Worm (Caenorhabditis elegans): Measurements from ENCODE around the gene asd-1.

Gene asd-1

ce11 chrIII:4170903-4171377 lies 26.1 kb upstream of the asd-1 start, which contains the start of the genes rnf-121 and C16C10.4 (continued):
- TF ChIP-seq ham-2 (GFP tag; optimal IDR thresholded peaks at IDR 0.05) (peak; percentile 73), elt-1 (tag; optimal IDR thresholded peaks at IDR 0.05; ENCODE audit: borderline replicate concordance, insufficient read depth) (peak; percentile 75), lin-13 (tag; optimal IDR thresholded peaks at IDR 0.05) (peak; percentile 81), ceh-39 (tag; optimal IDR thresholded peaks at IDR 0.05) (peak; percentile 51), unc-62 (GFP tag; optimal IDR thresholded peaks at IDR 0.05) (peak; percentile 7), zip-8 (tag; optimal IDR thresholded peaks at IDR 0.05) (no peak), cnd-1 (tag; optimal IDR thresholded peaks at IDR 0.05) (peak; percentile 94), sptf-1 (tag; optimal IDR thresholded peaks at IDR 0.05) (peak; percentile 96), nhr-76 (tag; optimal IDR thresholded peaks at IDR 0.05) (peak; percentile 73), bed-3 (GFP tag; optimal IDR thresholded peaks at IDR 0.05) (peak; percentile 83), lin-32 (GFP tag; optimal IDR thresholded peaks at IDR 0.05) (peak; percentile 89), sem-2 (GFP tag; optimal IDR thresholded peaks at IDR 0.05) (peak; percentile 82)

- no peak for TF ChIP-seq nhr-28 (tag; optimal IDR thresholded peaks at IDR 0.05)
- no peak for TF ChIP-seq nhr-12 (tag; optimal IDR thresholded peaks at IDR 0.05)
These were observed 24.9 kb upstream of the asd-1 start for ce11 chrIII:4172210-4172609.

DNA sequence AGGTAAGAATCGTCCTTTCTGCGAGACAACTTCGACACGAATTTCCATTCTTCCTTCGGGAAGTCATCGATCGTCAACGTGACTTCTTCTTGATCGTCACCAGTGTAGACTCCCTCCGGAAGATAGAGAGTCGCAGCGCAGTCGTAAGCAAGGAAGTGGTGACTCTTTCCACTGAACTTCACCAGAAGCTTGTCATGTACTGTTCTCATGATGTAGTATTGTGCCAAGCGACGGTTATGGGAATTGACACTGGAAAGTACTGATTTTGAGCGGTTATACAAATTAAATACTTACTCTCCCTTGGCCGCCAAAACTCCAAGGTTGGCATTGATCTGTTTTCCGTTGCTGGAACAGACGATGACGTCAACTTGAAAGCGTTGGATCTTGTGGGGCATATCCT lies 21.6 kb upstream of the asd-1 start:
- TF ChIP-seq lin-32 (GFP tag; optimal IDR thresholded peaks at IDR 0.05) (no peak), M03D4.4 (tag; optimal IDR thresholded peaks at IDR 0.05) (no peak), bed-3 (GFP tag; optimal IDR thresholded peaks at IDR 0.05) (no peak), nhr-2 (tag; optimal IDR thresholded peaks at IDR 0.05) (no peak), nhr-237 (tag; optimal IDR thresholded peaks at IDR 0.05) (no peak), elt-3 (tag; optimal IDR thresholded peaks at IDR 0.05) (no peak), cnd-1 (tag; optimal IDR thresholded peaks at IDR 0.05) (no peak)

ce11 chrIII:4176109-4176596 lies 20.9 kb upstream of the asd-1 start, which contains the start of the genes hrde-1 and C16C10.13:
Gene hrde-1, minus strand, starts transcription at chrIII:4176159.
Gene C16C10.13, plus strand, starts transcription at chrIII:4176440.
- no peak for TF ChIP-seq elt-3 (tag; optimal IDR thresholded peaks at IDR 0.05)
- TF ChIP-seq drap-1 (GFP tag; optimal IDR thresholded peaks at IDR 0.05) = no peak
- no peak for TF ChIP-seq lin-32 (GFP tag; optimal IDR thresholded peaks at IDR 0.05)

DNA sequence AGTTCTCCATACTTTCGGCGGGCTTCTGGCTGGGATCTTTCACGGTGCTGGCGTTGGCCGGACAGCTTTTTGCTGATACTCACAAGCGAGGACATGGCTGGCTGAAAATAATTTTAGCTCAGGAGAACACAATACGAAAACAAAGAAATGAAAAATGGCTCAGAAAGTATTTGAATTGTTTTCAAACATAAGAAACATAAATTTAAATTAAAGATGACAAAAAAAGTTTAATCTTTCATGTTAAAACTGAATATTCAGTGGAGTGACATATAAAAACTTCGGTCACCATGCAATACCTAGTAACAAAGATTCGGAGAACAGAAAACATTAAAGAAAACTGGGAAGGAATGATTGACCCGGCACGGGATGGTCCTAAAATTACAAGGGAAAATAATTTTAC lies 18.5 kb upstream of the asd-1 start, which contains the start of gene C16C10.2:
Gene C16C10.2 (minus strand): TSS at position 101 of the 400 bp plus-strand sequence.
- TF ChIP-seq elt-1 (tag; optimal IDR thresholded peaks at IDR 0.05; ENCODE audit: borderline replicate concordance, insufficient read depth) (no peak), flh-1 (GFP tag; optimal IDR thresholded peaks at IDR 0.05) (no peak)

ce11 chrIII:4181338-4181737 lies 15.7 kb upstream of the asd-1 start, which contains the start of gene C16C10.1:
Gene C16C10.1, minus strand, starts transcription at chrIII:4181438.
- no peak for TF ChIP-seq lin-13 (tag; optimal IDR thresholded peaks at IDR 0.05)
- no peak for TF ChIP-seq ceh-43 (GFP tag; optimal IDR thresholded peaks at IDR 0.05)

DNA sequence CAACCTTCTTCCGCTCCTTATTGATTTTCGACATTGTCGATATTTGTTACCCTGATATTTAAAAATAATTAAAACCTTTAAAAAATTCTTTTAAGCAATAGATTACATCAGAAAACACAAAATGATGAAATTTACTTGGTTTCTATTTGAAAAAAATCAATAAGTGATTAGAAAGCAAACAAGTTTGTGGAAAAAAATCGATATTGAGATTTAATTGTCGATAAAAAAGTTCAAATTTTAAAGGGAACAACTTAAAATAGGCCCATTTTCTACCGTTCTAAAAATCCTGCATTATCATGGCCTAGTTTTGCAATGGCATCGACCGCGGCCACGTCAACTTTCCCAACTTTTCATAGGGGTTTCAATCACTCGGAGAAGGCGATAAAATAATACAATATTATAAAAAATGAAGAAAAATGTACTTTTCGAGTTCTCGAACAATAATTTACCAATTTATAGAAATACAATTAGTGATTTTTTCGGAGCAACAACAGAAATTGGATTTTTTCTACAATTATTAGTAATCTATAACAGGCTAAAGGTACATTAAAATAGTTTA lies 10.3 kb upstream of the asd-1 start, which contains the start of gene lars-1:
Gene lars-1 (minus strand): TSS at position 51 of the 559 bp plus-strand sequence.
- no peak for TF ChIP-seq hlh-1 (tag; optimal IDR thresholded peaks at IDR 0.05)
- no peak for TF ChIP-seq zip-8 (tag; optimal IDR thresholded peaks at IDR 0.05)
- no peak for TF ChIP-seq drap-1 (GFP tag; optimal IDR thresholded peaks at IDR 0.05)
- TF ChIP-seq lin-13 (tag; optimal IDR thresholded peaks at IDR 0.05) = no peak

DNA sequence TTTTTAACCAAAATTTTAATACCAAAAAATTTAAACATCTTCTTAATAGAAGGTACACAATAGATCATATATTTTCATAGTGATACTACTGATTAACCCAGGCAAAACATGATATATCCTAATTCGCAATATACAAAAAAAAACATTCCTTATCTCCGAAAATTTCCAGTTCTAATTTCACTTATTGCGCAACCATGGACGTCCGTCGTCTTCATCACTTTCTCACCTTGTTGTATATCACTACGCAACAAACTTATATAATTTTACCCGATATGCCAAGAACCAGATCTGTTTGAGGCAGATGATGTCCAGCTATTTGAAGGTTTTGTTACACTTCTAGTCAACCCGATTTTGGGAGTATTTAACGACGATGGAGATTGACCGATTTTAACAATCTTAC lies 9.2 kb upstream of the asd-1 start, which contains the start of gene R74.2:
Gene R74.2 (plus strand): TSS at position 316 of the 400 bp plus-strand sequence.
- TF ChIP-seq zip-8 (tag; optimal IDR thresholded peaks at IDR 0.05) = peak; percentile 84
- TF ChIP-seq elt-3 (tag; optimal IDR thresholded peaks at IDR 0.05) = peak; percentile 77
- peak; percentile 20 for TF ChIP-seq unc-62 (GFP tag; optimal IDR thresholded peaks at IDR 0.05)
- TF ChIP-seq ces-1 (GFP tag; optimal IDR thresholded peaks at IDR 0.05) = no peak
- TF ChIP-seq nhr-2 (tag; optimal IDR thresholded peaks at IDR 0.05) = no peak
- TF ChIP-seq ztf-11 (tag; optimal IDR thresholded peaks at IDR 0.05) = no peak
- TF ChIP-seq blmp-1 (tag; optimal IDR thresholded peaks at IDR 0.05) = peak; percentile 81
- no peak for TF ChIP-seq ceh-39 (tag; optimal IDR thresholded peaks at IDR 0.05)

All from whole organism, mixed stage, embryonic.